Fruit fly (Drosophila melanogaster) whole organism, wandering third instar larva: ENCODE data around the gene CG13113.

Experiments
- Abd-B ChIP-seq: fragments of >200 bp; optimal IDR thresholded peaks from 2 replicates; lab custom pipeline; 2017; ENCODE audit warnings: missing biosample characterization, missing genetic modification characterization
- CG32264 ChIP-seq: fragments of 200-800 bp; sonication (Bioruptor generic); optimal IDR thresholded peaks from 2 replicates; lab custom pipeline; 2016; ENCODE audit warnings: missing biosample characterization, missing genetic modification characterization
- CG9705 ChIP-seq: fragments of 200-800 bp; sonication (Bioruptor generic); optimal IDR thresholded peaks from 2 replicates; lab custom pipeline; 2018; ENCODE audit warnings: missing biosample characterization, mild to moderate bottlenecking, missing genetic modification characterization
- CrebA ChIP-seq: fragments of 200-800 bp; sonication (Bioruptor generic); optimal IDR thresholded peaks from 2 replicates; lab custom pipeline; 2016; ENCODE audit warnings: missing biosample characterization, mild to moderate bottlenecking, missing genetic modification characterization, borderline replicate concordance
- Dfd ChIP-seq: fragments of >200 bp; optimal IDR thresholded peaks from 2 replicates; lab custom pipeline; 2017; ENCODE audit warnings: missing biosample characterization, missing genetic modification characterization
- Dif ChIP-seq: fragments of 200-275, 200-300 bp; sonication (Bioruptor generic); optimal IDR thresholded peaks from 2 replicates; lab custom pipeline; 2018; ENCODE audit warnings: missing biosample characterization, missing genetic modification characterization; ENCODE audit not compliant: partially characterized antibody
- GATAd ChIP-seq: sonication (Bioruptor generic); optimal IDR thresholded peaks from 2 replicates; lab custom pipeline; 2016; ENCODE audit warnings: missing biosample characterization, missing genetic modification characterization
- HLH106 ChIP-seq: fragments of 200-800 bp; optimal IDR thresholded peaks from 3 replicates; lab custom pipeline; 2019; ENCODE audit warnings: missing biosample characterization, mild to moderate bottlenecking, missing genetic modification characterization, moderate library complexity
- Hr78 ChIP-seq: fragments of >200 bp; optimal IDR thresholded peaks from 2 replicates; lab custom pipeline; 2017; ENCODE audit warnings: missing biosample characterization, missing genetic modification characterization
- Hr83 ChIP-seq: fragments of 200-300 bp; sonication (Bioruptor generic); optimal IDR thresholded peaks from 2 replicates; lab custom pipeline; 2016; ENCODE audit warnings: missing biosample characterization, mild to moderate bottlenecking, missing genetic modification characterization, moderate library complexity; ENCODE audit not compliant: poor library complexity, severe bottlenecking
- Jra ChIP-seq: sonication (Bioruptor generic); optimal IDR thresholded peaks from 2 replicates; lab custom pipeline; 2016; ENCODE audit warnings: missing biosample characterization, missing genetic modification characterization
- Mio ChIP-seq: sonication (Bioruptor generic); optimal IDR thresholded peaks from 2 replicates; lab custom pipeline; 2016; ENCODE audit warnings: missing biosample characterization, missing genetic modification characterization
- Myc ChIP-seq: fragments of >200 bp; optimal IDR thresholded peaks from 2 replicates; lab custom pipeline; 2017
- N ChIP-seq: fragments of >200 bp; optimal IDR thresholded peaks from 2 replicates; lab custom pipeline; 2018; ENCODE audit warnings: missing biosample characterization, missing external identifiers, missing genetic modification characterization
- OdsH ChIP-seq: fragments of 200-800 bp; sonication (Bioruptor generic); optimal IDR thresholded peaks from 2 replicates; lab custom pipeline; 2016; ENCODE audit warnings: missing biosample characterization, mild to moderate bottlenecking, missing genetic modification characterization
- Rel ChIP-seq, 2 experiments: fragments of 200-800 bp; sonication (Bioruptor generic) in 1 of 2; optimal IDR thresholded peaks; 2 replicates in 1 of 2; 3 replicates in 1 of 2; lab custom pipeline; 2016 to 2019; ENCODE audit warnings: mild to moderate bottlenecking in 2 of 2, missing biosample characterization in 2 of 2, missing genetic modification characterization in 2 of 2, moderate library complexity in 1 of 2
- Sp1 ChIP-seq: fragments of 200-800 bp; sonication (Bioruptor generic); optimal IDR thresholded peaks from 3 replicates; lab custom pipeline; 2019; ENCODE audit warnings: missing biosample characterization, mild to moderate bottlenecking, missing genetic modification characterization, moderate library complexity
- Vsx2 ChIP-seq: fragments of 200-300, 225-300 bp; sonication (Bioruptor generic); optimal IDR thresholded peaks from 2 replicates; lab custom pipeline; 2018; ENCODE audit warnings: missing biosample characterization, missing genetic modification characterization; ENCODE audit not compliant: partially characterized antibody
- br ChIP-seq: fragments of 200-800 bp; sonication (Bioruptor generic); optimal IDR thresholded peaks from 2 replicates; lab custom pipeline; 2016; ENCODE audit warnings: missing biosample characterization, missing genetic modification characterization
- brk ChIP-seq: fragments of 200-800 bp; sonication (Bioruptor generic); optimal IDR thresholded peaks from 2 replicates; lab custom pipeline; 2016; ENCODE audit warnings: missing biosample characterization, mild to moderate bottlenecking, missing genetic modification characterization
- dl ChIP-seq, 2 experiments: fragments of 175-275, 200-275 bp in 1 of 2; fragments of 200-275 bp in 1 of 2; sonication (Bioruptor generic); optimal IDR thresholded peaks; lab custom pipeline; 2018; ENCODE audit warnings: mild to moderate bottlenecking in 2 of 2, missing biosample characterization in 2 of 2, missing genetic modification characterization in 2 of 2, moderate library complexity in 2 of 2; ENCODE audit not compliant: partially characterized antibody in 2 of 2, insufficient read depth in 1 of 2
- dmrt93B ChIP-seq: fragments of 200-800 bp; sonication (Bioruptor generic); optimal IDR thresholded peaks from 2 replicates; lab custom pipeline; 2018; ENCODE audit warnings: missing biosample characterization, mild to moderate bottlenecking, missing genetic modification characterization
- dsf ChIP-seq: sonication (Bioruptor generic); optimal IDR thresholded peaks from 2 replicates; lab custom pipeline; 2016; ENCODE audit warnings: missing biosample characterization, missing genetic modification characterization, borderline replicate concordance
- ey ChIP-seq: fragments of 200-800 bp; sonication (Bioruptor generic); optimal IDR thresholded peaks from 2 replicates; lab custom pipeline; 2016; ENCODE audit warnings: missing biosample characterization, missing genetic modification characterization
- foxo ChIP-seq, 2 experiments: fragments of 200-800 bp; sonication (Bioruptor generic); optimal IDR thresholded peaks; 2 replicates in 1 of 2; 3 replicates in 1 of 2; lab custom pipeline; 2016 to 2017; ENCODE audit warnings: missing biosample characterization in 2 of 2, missing genetic modification characterization in 2 of 2
- fru ChIP-seq: fragments of 200-800 bp; sonication (Bioruptor generic); optimal IDR thresholded peaks from 3 replicates; lab custom pipeline; 2016; ENCODE audit warnings: missing biosample characterization, mild to moderate bottlenecking, missing genetic modification characterization
- h ChIP-seq: fragments of 200-800 bp; sonication (Bioruptor generic); optimal IDR thresholded peaks from 3 replicates; lab custom pipeline; 2016; ENCODE audit warnings: missing biosample characterization, mild to moderate bottlenecking, missing genetic modification characterization
- jim ChIP-seq: fragments of 175-275, 200-325 bp; sonication (Bioruptor generic); optimal IDR thresholded peaks from 2 replicates; lab custom pipeline; 2016; ENCODE audit warnings: missing biosample characterization, mild to moderate bottlenecking, missing genetic modification characterization
- lola ChIP-seq: fragments of >200 bp; optimal IDR thresholded peaks from 2 replicates; lab custom pipeline; 2017; ENCODE audit warnings: missing biosample characterization, missing genetic modification characterization
- psq ChIP-seq: fragments of 200-800 bp; sonication (Bioruptor generic); optimal IDR thresholded peaks from 3 replicates; lab custom pipeline; 2017; ENCODE audit warnings: missing biosample characterization, mild to moderate bottlenecking, missing genetic modification characterization, moderate library complexity
- rgr ChIP-seq: fragments of 200-800 bp; sonication (Bioruptor generic); optimal IDR thresholded peaks from 3 replicates; lab custom pipeline; 2016; ENCODE audit warnings: missing biosample characterization, mild to moderate bottlenecking, missing genetic modification characterization
- sage ChIP-seq: fragments of 200-800 bp; sonication (Bioruptor generic); optimal IDR thresholded peaks from 2 replicates; lab custom pipeline; 2016; ENCODE audit warnings: missing biosample characterization, mild to moderate bottlenecking, missing genetic modification characterization
- sv ChIP-seq: fragments of 200-800 bp; sonication (Bioruptor generic); optimal IDR thresholded peaks from 3 replicates; lab custom pipeline; 2016; ENCODE audit warnings: missing biosample characterization, missing genetic modification characterization
- tai ChIP-seq: sonication (Bioruptor generic); optimal IDR thresholded peaks from 2 replicates; lab custom pipeline; 2016; ENCODE audit warnings: missing biosample characterization, missing genetic modification characterization
- usp ChIP-seq: fragments of >200 bp; optimal IDR thresholded peaks from 2 replicates; lab custom pipeline; 2017; ENCODE audit warnings: missing biosample characterization, missing genetic modification characterization
- woc ChIP-seq: sonication (Bioruptor generic); optimal IDR thresholded peaks from 2 replicates; lab custom pipeline; 2016; ENCODE audit warnings: missing biosample characterization, mild to moderate bottlenecking, missing genetic modification characterization

Gene CG13113

DNA sequence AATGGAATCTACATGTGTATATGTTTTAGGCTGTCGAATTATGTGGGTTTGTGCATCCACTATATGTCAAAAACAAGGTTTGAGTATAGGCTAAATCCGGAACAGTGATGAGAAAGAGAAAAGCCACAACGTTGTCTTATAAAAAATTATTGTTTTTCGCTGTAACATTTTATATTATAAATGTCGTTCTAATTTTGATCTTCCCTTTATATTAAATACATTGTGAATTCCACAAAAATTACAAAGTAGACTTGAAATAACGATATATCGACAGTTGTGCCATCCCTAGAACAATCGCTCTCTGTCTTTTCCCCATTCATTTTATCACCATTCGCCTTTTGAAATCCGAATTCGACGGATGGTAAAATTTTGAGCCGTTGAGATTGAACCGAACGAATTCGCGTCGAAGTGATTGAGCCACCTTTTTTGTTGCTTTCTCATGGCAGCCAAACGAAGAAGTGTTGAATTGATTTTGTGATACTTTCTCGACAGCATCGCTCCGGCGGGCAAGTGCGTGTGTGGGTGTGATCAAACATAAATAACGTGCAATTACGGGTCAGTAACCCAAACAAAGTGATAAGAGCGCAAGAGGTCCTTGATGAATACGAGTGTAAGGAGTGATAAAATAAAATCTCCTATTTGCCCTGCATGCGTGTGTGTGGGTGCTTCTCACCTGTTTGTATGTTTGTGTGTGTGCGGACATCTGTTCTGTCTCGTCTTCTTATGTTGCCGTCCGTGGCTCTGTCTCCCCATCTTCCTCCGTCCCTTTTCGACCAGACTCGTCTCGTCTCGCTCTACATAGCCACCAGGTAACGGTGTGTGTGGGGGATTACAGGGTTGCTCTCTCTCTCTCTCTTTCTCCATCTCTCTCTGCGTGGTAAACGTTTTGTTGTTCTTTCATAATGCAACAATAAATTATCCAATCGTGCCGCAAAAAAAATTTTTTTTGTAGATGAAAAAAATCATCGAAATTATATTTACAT is 22.8 kb upstream of the CG13113 start, which contains the start of gene Oatp30B (continued):
- TF ChIP-seq jim (GFP tag; lab: Kevin White, UChicago) (no peak), sv (peak; percentile 98), brk (GFP tag; lab: Kevin White, UChicago) (peak; percentile 97), tai (GFP tag; lab: Kevin White, UChicago) (peak; percentile 94), psq (peak; percentile 99), fru (GFP tag; lab: Kevin White, UChicago) (peak; percentile 94), woc (peak; percentile 92)

DNA sequence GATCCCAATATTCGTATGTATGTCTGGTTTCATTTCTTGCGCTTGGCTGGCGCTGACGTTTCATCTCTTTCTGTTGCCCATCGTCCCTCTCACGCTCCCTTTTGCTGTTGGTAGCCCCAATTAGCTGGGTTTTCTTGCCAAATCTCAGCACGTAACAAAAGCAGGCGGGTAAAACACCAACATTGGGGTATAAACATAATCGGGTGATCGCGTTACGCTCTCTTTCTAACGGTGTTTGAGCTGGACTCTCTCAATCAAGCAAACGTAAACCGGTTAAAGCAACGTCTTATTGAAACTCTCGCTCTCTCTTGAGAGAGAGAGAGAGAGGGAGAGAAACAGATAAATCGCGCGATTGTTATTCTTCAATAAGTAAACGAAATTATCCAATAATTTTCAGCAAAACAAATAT is 21.2 kb upstream of the CG13113 start:
- TF ChIP-seq jim (GFP tag; lab: Kevin White, UChicago), result no peak
- no peak for TF ChIP-seq Rel (GFP tag; optimal IDR thresholded peaks at IDR 0.05; lab: Kevin White, UChicago)
- TF ChIP-seq Rel (tag; optimal IDR thresholded peaks at IDR 0.05; lab: Kevin White, UChicago), result no peak
- no peak for TF ChIP-seq CrebA (GFP tag; lab: Kevin White, UChicago)
- TF ChIP-seq Dif, result peak; percentile 51
- peak; percentile 85 for TF ChIP-seq Vsx2 (GFP tag; lab: Kevin White, UChicago)
- no peak for TF ChIP-seq dsf (GFP tag; lab: Kevin White, UChicago)
- no peak for TF ChIP-seq ey

DNA sequence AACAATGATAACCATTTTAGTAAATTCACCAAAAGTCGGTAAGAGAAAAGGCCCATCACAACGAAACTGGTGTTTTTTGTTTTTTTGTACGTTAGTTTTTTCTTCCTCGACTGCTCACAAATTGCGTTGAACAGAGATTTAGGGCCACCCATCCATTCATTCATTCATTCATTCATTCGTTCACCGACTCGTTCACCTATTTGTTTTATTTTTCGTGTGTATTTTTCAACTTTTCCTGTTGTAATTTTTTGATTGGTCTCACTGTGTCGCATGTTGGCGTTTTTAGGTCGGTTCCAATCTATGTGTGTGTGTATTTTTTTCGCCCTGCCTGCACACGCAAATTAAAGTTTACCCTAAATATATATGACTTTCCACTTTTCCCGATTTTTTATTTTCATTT is 19.1 kb upstream of the CG13113 start:
- TF ChIP-seq lola (no peak), dsf (GFP tag; lab: Kevin White, UChicago) (no peak), Myc (no peak), dmrt93B (GFP tag; lab: Kevin White, UChicago) (no peak), N (GFP tag; lab: Kevin White, UChicago) (no peak), Rel (GFP tag; optimal IDR thresholded peaks at IDR 0.05; lab: Kevin White, UChicago) (no peak), Rel (tag; optimal IDR thresholded peaks at IDR 0.05; lab: Kevin White, UChicago) (no peak), psq (no peak), fru (GFP tag; lab: Kevin White, UChicago) (no peak), HLH106 (no peak), OdsH (no peak), foxo (GFP tag; optimal IDR thresholded peaks at IDR 0.05; lab: Kevin White, UChicago) (no peak)

DNA sequence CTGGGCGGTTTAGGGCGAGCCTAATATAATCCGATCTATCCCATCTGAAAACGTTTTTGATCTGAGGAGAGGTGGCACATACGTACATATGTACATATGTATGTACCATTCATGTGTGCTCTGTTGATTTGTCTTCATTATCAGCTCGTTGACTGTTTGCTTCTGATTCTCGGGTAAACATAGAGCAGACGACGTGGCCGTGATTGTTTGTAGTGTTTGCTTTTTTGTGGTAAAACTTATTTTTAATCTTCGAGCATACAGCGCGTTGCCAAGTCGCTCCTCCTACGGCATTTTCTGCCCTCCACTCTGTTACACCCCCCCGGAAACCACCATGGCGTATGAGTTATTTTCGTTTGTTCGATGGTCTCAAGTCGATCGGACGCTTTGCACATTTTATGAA is 18.3 kb upstream of the CG13113 start:
- TF ChIP-seq sv, result peak; percentile 74
- peak; percentile 13 for TF ChIP-seq OdsH
- TF ChIP-seq rgr, result peak; percentile 15
- no peak for TF ChIP-seq Mio (GFP tag; lab: Kevin White, UChicago)
- no peak for TF ChIP-seq Dif
- TF ChIP-seq GATAd (GFP tag; lab: Kevin White, UChicago), result no peak
- TF ChIP-seq foxo (GFP tag; optimal IDR thresholded peaks at IDR 0.05; lab: Kevin White, UChicago), result no peak
- TF ChIP-seq, all 38 proteins: peak for 3

DNA sequence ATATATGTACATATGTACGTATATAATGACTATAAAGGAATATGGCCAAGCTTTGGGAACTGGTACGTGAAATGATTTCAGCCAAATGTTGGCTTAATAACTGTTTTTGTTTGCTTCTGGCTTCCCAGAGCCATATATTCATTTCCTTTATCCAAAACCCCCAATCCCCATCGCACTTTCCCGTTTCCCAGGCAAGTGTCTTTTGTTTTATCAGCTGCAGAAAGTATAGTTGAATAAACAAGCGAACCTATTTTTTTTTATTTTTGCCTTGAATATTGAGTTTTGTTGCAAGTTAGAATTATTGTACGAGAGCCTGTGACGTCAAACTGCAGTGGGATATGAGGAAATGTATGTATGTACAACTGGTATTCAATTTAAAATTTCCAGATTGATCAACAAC is 17.5 kb upstream of the CG13113 start:
- peak; percentile 76 for TF ChIP-seq Hr83
- TF ChIP-seq sage, result no peak
- TF ChIP-seq OdsH, result peak; percentile 43
- no peak for TF ChIP-seq N (GFP tag; lab: Kevin White, UChicago)
- TF ChIP-seq Sp1 (GFP tag; lab: Kevin White, UChicago), result no peak
- no peak for TF ChIP-seq Abd-B (GFP tag; lab: Kevin White, UChicago)
- no peak for TF ChIP-seq psq
- TF ChIP-seq ey, result no peak
- no peak for TF ChIP-seq HLH106
- TF ChIP-seq usp, result no peak
- TF ChIP-seq woc, result no peak
- TF ChIP-seq lola, result no peak
- peak; percentile 19 for TF ChIP-seq brk (GFP tag; lab: Kevin White, UChicago)
- no peak for TF ChIP-seq fru (GFP tag; lab: Kevin White, UChicago)
- TF ChIP-seq GATAd (GFP tag; lab: Kevin White, UChicago), result no peak
- no peak for TF ChIP-seq Dif
- TF ChIP-seq Hr78 (GFP tag; lab: Kevin White, UChicago), result no peak
- TF ChIP-seq sv, result no peak
- no peak for TF ChIP-seq CG32264
- TF ChIP-seq rgr, result peak; percentile 65
- TF ChIP-seq br (GFP tag; lab: Kevin White, UChicago), result no peak
- no peak for TF ChIP-seq CrebA (GFP tag; lab: Kevin White, UChicago)
- no peak for TF ChIP-seq Jra (GFP tag; lab: Kevin White, UChicago)
- TF ChIP-seq foxo (GFP tag; optimal IDR thresholded peaks at IDR 0.05; lab: Kevin White, UChicago), result peak in 1 of 2 experiments; percentile 28
- TF ChIP-seq h (GFP tag; lab: Kevin White, UChicago), result peak; percentile 21
- no peak for TF ChIP-seq dsf (GFP tag; lab: Kevin White, UChicago)
- TF ChIP-seq CG9705 (GFP tag; lab: Kevin White, UChicago), result no peak
- no peak for TF ChIP-seq dl (GFP tag; optimal IDR thresholded peaks at IDR 0.05; lab: Kevin White, UChicago; ENCODE audit: insufficient read depth in 1 of 2, partially characterized antibody in 2 of 2)
- TF ChIP-seq tai (GFP tag; lab: Kevin White, UChicago), result no peak
- TF ChIP-seq Myc, result no peak
- TF ChIP-seq Dfd (GFP tag; lab: Kevin White, UChicago), result no peak
